Worm (Caenorhabditis elegans) whole organism, L4 larva: ENCODE data around the gene C55A6.10.

Source experiments
- ceh-44 ChIP-seq: fragments of 200-800 bp; sonication (Bioruptor generic); IDR thresholded peaks from 2 replicates; pipeline ENCODE4 v1.3.6; 2022; ENCODE audit warnings: missing genetic modification reagents, missing genetic modification characterization, missing compliant biosample characterization
- nhr-10 ChIP-seq: fragments of 150-350 bp; optimal IDR thresholded peaks from 2 replicates; lab custom pipeline; 2014; ENCODE audit warnings: missing biosample characterization, missing genetic modification characterization

ce11 chrV:11545227-11545626 is 40.1 kb downstream of the C55A6.10 start, which contains the start of gene F38B7.10:
- TF ChIP-seq ceh-44 (GFP tag; lab: Robert Waterston, UW) (no peak), nhr-10 (tag; lab: Kevin White, UChicago) (no peak)
